Worm (Caenorhabditis elegans): Measurements from ENCODE around the gene C16C8.8.
"Not testable (repeated sequence)": the region's sequence is repeated elsewhere in the genome, so short reads cannot be mapped to it uniquely, and the experiment has no call there.

DNA sequence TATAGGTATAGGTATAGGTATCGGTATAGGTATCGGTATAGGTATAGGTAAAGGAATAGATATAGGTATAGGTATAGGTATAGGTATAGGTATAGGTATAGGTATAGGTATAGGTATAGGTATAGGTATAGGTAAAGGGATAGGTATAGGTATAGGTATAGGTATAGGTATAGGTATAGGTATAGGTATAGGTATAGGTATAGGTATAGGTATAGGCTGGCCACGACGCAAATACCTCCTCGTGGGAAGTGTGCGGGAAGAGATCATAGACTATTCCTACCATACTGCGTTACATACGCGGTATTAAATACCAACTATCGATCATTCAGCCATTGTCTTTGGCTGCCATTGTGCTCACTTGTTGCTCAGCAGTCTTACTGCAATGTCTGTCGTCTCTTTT is 29.3 kb upstream of the C16C8.8 start, which contains the start of gene fbxb-112:
- TF ChIP-seq mdl-1 (tag; optimal IDR thresholded peaks at IDR 0.05); lin-13 (GFP tag; optimal IDR thresholded peaks at IDR 0.05); unc-39 (tag; optimal IDR thresholded peaks at IDR 0.05); unc-62 (GFP tag; optimal IDR thresholded peaks at IDR 0.05); dmd-4 (tag; optimal IDR thresholded peaks at IDR 0.05); nhr-77 (tag; optimal IDR thresholded peaks at IDR 0.05); zag-1 (tag; optimal IDR thresholded peaks at IDR 0.05); C34F6.9 (tag; optimal IDR thresholded peaks at IDR 0.05); elt-3 (tag; optimal IDR thresholded peaks at IDR 0.05); nhr-23 (tag; optimal IDR thresholded peaks at IDR 0.05); egl-27 (tag; optimal IDR thresholded peaks at IDR 0.05): not testable (repeated sequence)

Measured in whole organism, L2 larva.